Fruit fly (Drosophila melanogaster) whole organism, wandering third instar larva: ENCODE measurements around the gene Dhc36C.

ENCODE experiments used
- Abd-B ChIP-seq: fragments of >200 bp; optimal IDR thresholded peaks from 2 replicates; lab custom pipeline; 2017; ENCODE audit warnings: missing biosample characterization, missing genetic modification characterization
- CG32264 ChIP-seq: fragments of 200-800 bp; sonication (Bioruptor generic); optimal IDR thresholded peaks from 2 replicates; lab custom pipeline; 2016; ENCODE audit warnings: missing biosample characterization, missing genetic modification characterization
- CG9705 ChIP-seq: fragments of 200-800 bp; sonication (Bioruptor generic); optimal IDR thresholded peaks from 2 replicates; lab custom pipeline; 2018; ENCODE audit warnings: missing biosample characterization, mild to moderate bottlenecking, missing genetic modification characterization
- Dfd ChIP-seq: fragments of >200 bp; optimal IDR thresholded peaks from 2 replicates; lab custom pipeline; 2017; ENCODE audit warnings: missing biosample characterization, missing genetic modification characterization
- Dif ChIP-seq: fragments of 200-275, 200-300 bp; sonication (Bioruptor generic); optimal IDR thresholded peaks from 2 replicates; lab custom pipeline; 2018; ENCODE audit warnings: missing biosample characterization, missing genetic modification characterization; ENCODE audit not compliant: partially characterized antibody
- GATAd ChIP-seq: sonication (Bioruptor generic); optimal IDR thresholded peaks from 2 replicates; lab custom pipeline; 2016; ENCODE audit warnings: missing biosample characterization, missing genetic modification characterization
- HLH106 ChIP-seq: fragments of 200-800 bp; optimal IDR thresholded peaks from 3 replicates; lab custom pipeline; 2019; ENCODE audit warnings: missing biosample characterization, mild to moderate bottlenecking, missing genetic modification characterization, moderate library complexity
- Hnf4 ChIP-seq: fragments of 200-800 bp; sonication (Bioruptor generic); optimal IDR thresholded peaks from 2 replicates; lab custom pipeline; 2016; ENCODE audit warnings: missing biosample characterization, mild to moderate bottlenecking, missing genetic modification characterization
- Hr78 ChIP-seq: fragments of >200 bp; optimal IDR thresholded peaks from 2 replicates; lab custom pipeline; 2017; ENCODE audit warnings: missing biosample characterization, missing genetic modification characterization
- Jra ChIP-seq: sonication (Bioruptor generic); optimal IDR thresholded peaks from 2 replicates; lab custom pipeline; 2016; ENCODE audit warnings: missing biosample characterization, missing genetic modification characterization
- Mio ChIP-seq: sonication (Bioruptor generic); optimal IDR thresholded peaks from 2 replicates; lab custom pipeline; 2016; ENCODE audit warnings: missing biosample characterization, missing genetic modification characterization
- Myc ChIP-seq: fragments of >200 bp; optimal IDR thresholded peaks from 2 replicates; lab custom pipeline; 2017
- N ChIP-seq: fragments of >200 bp; optimal IDR thresholded peaks from 2 replicates; lab custom pipeline; 2018; ENCODE audit warnings: missing biosample characterization, missing external identifiers, missing genetic modification characterization
- OdsH ChIP-seq: fragments of 200-800 bp; sonication (Bioruptor generic); optimal IDR thresholded peaks from 2 replicates; lab custom pipeline; 2016; ENCODE audit warnings: missing biosample characterization, mild to moderate bottlenecking, missing genetic modification characterization
- Rel ChIP-seq, 2 experiments: fragments of 200-800 bp; sonication (Bioruptor generic) in 1 of 2; optimal IDR thresholded peaks; 2 replicates in 1 of 2; 3 replicates in 1 of 2; lab custom pipeline; 2016 to 2019; ENCODE audit warnings: mild to moderate bottlenecking in 2 of 2, missing biosample characterization in 2 of 2, missing genetic modification characterization in 2 of 2, moderate library complexity in 1 of 2
- Sp1 ChIP-seq: fragments of 200-800 bp; sonication (Bioruptor generic); optimal IDR thresholded peaks from 3 replicates; lab custom pipeline; 2019; ENCODE audit warnings: missing biosample characterization, mild to moderate bottlenecking, missing genetic modification characterization, moderate library complexity
- Vsx2 ChIP-seq: fragments of 200-300, 225-300 bp; sonication (Bioruptor generic); optimal IDR thresholded peaks from 2 replicates; lab custom pipeline; 2018; ENCODE audit warnings: missing biosample characterization, missing genetic modification characterization; ENCODE audit not compliant: partially characterized antibody
- br ChIP-seq: fragments of 200-800 bp; sonication (Bioruptor generic); optimal IDR thresholded peaks from 2 replicates; lab custom pipeline; 2016; ENCODE audit warnings: missing biosample characterization, missing genetic modification characterization
- brk ChIP-seq: fragments of 200-800 bp; sonication (Bioruptor generic); optimal IDR thresholded peaks from 2 replicates; lab custom pipeline; 2016; ENCODE audit warnings: missing biosample characterization, mild to moderate bottlenecking, missing genetic modification characterization
- dl ChIP-seq, 2 experiments: fragments of 175-275, 200-275 bp in 1 of 2; fragments of 200-275 bp in 1 of 2; sonication (Bioruptor generic); optimal IDR thresholded peaks; lab custom pipeline; 2018; ENCODE audit warnings: mild to moderate bottlenecking in 2 of 2, missing biosample characterization in 2 of 2, missing genetic modification characterization in 2 of 2, moderate library complexity in 2 of 2; ENCODE audit not compliant: partially characterized antibody in 2 of 2, insufficient read depth in 1 of 2
- ey ChIP-seq: fragments of 200-800 bp; sonication (Bioruptor generic); optimal IDR thresholded peaks from 2 replicates; lab custom pipeline; 2016; ENCODE audit warnings: missing biosample characterization, missing genetic modification characterization
- foxo ChIP-seq, 2 experiments: fragments of 200-800 bp; sonication (Bioruptor generic); optimal IDR thresholded peaks; 2 replicates in 1 of 2; 3 replicates in 1 of 2; lab custom pipeline; 2016 to 2017; ENCODE audit warnings: missing biosample characterization in 2 of 2, missing genetic modification characterization in 2 of 2
- h ChIP-seq: fragments of 200-800 bp; sonication (Bioruptor generic); optimal IDR thresholded peaks from 3 replicates; lab custom pipeline; 2016; ENCODE audit warnings: missing biosample characterization, mild to moderate bottlenecking, missing genetic modification characterization
- jim ChIP-seq: fragments of 175-275, 200-325 bp; sonication (Bioruptor generic); optimal IDR thresholded peaks from 2 replicates; lab custom pipeline; 2016; ENCODE audit warnings: missing biosample characterization, mild to moderate bottlenecking, missing genetic modification characterization
- lola ChIP-seq: fragments of >200 bp; optimal IDR thresholded peaks from 2 replicates; lab custom pipeline; 2017; ENCODE audit warnings: missing biosample characterization, missing genetic modification characterization
- rgr ChIP-seq: fragments of 200-800 bp; sonication (Bioruptor generic); optimal IDR thresholded peaks from 3 replicates; lab custom pipeline; 2016; ENCODE audit warnings: missing biosample characterization, mild to moderate bottlenecking, missing genetic modification characterization
- sage ChIP-seq: fragments of 200-800 bp; sonication (Bioruptor generic); optimal IDR thresholded peaks from 2 replicates; lab custom pipeline; 2016; ENCODE audit warnings: missing biosample characterization, mild to moderate bottlenecking, missing genetic modification characterization
- tai ChIP-seq: sonication (Bioruptor generic); optimal IDR thresholded peaks from 2 replicates; lab custom pipeline; 2016; ENCODE audit warnings: missing biosample characterization, missing genetic modification characterization
- usp ChIP-seq: fragments of >200 bp; optimal IDR thresholded peaks from 2 replicates; lab custom pipeline; 2017; ENCODE audit warnings: missing biosample characterization, missing genetic modification characterization
- woc ChIP-seq: sonication (Bioruptor generic); optimal IDR thresholded peaks from 2 replicates; lab custom pipeline; 2016; ENCODE audit warnings: missing biosample characterization, mild to moderate bottlenecking, missing genetic modification characterization

Dhc36C gene

DNA sequence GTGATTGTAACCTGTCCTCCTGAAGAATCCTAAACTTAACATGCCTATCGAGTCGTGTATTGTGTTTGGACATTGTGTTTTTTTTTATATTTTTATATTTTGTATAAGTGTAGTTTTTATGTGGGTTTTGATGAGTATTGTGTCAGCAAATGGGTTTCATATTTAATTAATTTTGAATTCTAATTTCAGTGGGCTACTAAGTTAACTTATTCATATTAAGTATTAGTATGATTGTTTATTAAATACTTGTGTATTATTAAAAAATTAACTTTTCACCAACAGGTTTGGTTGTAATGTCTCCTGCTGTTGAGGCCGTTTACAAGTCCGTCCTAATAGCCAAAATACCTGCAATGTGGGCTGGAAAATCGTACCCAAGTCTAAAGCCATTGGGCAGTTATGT, 23.2 kb downstream of the Dhc36C start, which contains the start of gene CG15143:
CG15143 (minus strand) TSS at position 101 of the 400 bp plus-strand sequence.
- TF ChIP-seq Dfd (no peak), foxo (GFP tag; optimal IDR thresholded peaks at IDR 0.05; lab: Kevin White, UChicago) (no peak), usp (GFP tag; lab: Kevin White, UChicago) (no peak), lola (no peak), woc (GFP tag; lab: Kevin White, UChicago) (no peak)

DNA sequence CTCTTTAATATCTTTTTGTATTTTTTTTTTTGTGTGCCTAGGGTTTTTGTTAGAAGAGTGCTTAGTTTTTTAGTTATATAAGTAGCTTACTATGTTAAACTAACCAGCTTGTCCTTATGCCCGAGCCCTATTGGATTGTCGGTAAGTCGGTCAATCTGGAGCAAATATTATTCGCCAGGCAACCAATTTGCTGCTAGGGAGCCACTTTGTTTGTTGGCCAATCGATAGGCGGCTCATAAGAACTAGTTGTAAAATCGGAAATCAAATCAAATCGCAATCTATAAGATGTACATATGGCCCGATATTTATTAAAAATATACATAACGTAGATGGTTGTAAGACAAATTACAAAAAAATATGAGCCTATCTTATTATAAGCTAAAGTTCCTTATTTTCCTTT, 27.8 kb downstream of the Dhc36C start, which contains the start of gene CG15144:
CG15144 (minus strand) TSS at position 101 of the 400 bp plus-strand sequence.
- TF ChIP-seq CG32264 (GFP tag; lab: Kevin White, UChicago) (no peak), N (GFP tag; lab: Kevin White, UChicago) (no peak), GATAd (GFP tag; lab: Kevin White, UChicago) (no peak), tai (GFP tag; lab: Kevin White, UChicago) (no peak)

DNA sequence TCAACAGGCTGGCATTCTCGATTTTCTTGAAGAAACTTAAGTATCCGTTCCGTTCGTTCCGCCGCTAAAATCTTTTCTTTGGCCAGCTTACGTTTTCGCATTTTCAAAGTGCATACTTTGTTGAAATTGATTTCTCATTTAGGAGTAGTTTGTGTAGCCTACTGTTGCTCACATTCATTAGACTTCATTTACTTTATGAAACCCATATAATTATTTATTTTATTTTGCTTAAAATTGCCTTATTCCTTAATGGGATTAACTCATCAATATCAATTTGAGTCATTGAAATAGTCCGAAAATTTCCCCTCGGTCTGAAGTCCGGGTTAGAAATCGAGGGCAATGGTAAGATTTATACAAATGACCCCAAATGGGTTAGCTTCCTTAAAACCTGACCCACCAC, 30.9 kb downstream of the Dhc36C start, which contains the start of gene CG15145:
CG15145 (minus strand) TSS at position 101 of the 400 bp plus-strand sequence.
- no peak for TF ChIP-seq Rel (GFP tag; optimal IDR thresholded peaks at IDR 0.05; lab: Kevin White, UChicago)
- TF ChIP-seq Rel (tag; optimal IDR thresholded peaks at IDR 0.05; lab: Kevin White, UChicago), result no peak
- TF ChIP-seq Vsx2 (GFP tag; lab: Kevin White, UChicago), result no peak
- no peak for TF ChIP-seq Myc (lab: Kevin White, UChicago)
- no peak for TF ChIP-seq sage (GFP tag; lab: Kevin White, UChicago)
- TF ChIP-seq HLH106 (tag; lab: Kevin White, UChicago), result no peak
- TF ChIP-seq Abd-B (GFP tag; lab: Kevin White, UChicago), result no peak
- TF ChIP-seq OdsH (GFP tag; lab: Kevin White, UChicago), result no peak
- TF ChIP-seq lola, result no peak
- no peak for TF ChIP-seq dl (GFP tag; optimal IDR thresholded peaks at IDR 0.05; lab: Kevin White, UChicago; ENCODE audit: insufficient read depth in 1 of 2, partially characterized antibody in 2 of 2)
- no peak for TF ChIP-seq br (GFP tag; lab: Kevin White, UChicago)
- TF ChIP-seq Mio (GFP tag; lab: Kevin White, UChicago), result no peak

DNA sequence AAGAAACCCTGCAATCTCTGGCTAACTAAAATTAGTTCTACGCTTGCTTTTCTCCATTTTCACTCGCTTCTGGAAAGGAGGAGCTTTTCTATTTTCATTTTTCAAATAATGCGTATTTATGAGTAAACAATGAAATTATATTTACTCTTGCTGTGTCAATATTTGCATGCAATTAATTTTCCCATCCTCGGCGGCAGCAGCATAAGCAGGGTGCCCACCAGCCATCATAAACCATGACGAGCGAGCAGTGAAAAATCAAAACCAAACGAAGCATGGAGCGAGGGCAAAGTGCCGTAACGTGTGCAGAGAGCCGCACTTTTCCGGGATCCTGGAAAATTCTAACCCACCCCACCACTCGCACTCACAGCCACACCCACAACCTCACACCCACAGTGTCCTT, 32.6 kb downstream of the Dhc36C start:
- TF ChIP-seq Dif (GFP tag; lab: Kevin White, UChicago) (no peak), Rel (GFP tag; optimal IDR thresholded peaks at IDR 0.05; lab: Kevin White, UChicago) (no peak), Rel (tag; optimal IDR thresholded peaks at IDR 0.05; lab: Kevin White, UChicago) (no peak), ey (GFP tag; lab: Kevin White, UChicago) (no peak), brk (GFP tag; lab: Kevin White, UChicago) (no peak), CG9705 (no peak), foxo (GFP tag; optimal IDR thresholded peaks at IDR 0.05; lab: Kevin White, UChicago) (no peak), sage (GFP tag; lab: Kevin White, UChicago) (no peak), Jra (GFP tag; lab: Kevin White, UChicago) (no peak)

DNA sequence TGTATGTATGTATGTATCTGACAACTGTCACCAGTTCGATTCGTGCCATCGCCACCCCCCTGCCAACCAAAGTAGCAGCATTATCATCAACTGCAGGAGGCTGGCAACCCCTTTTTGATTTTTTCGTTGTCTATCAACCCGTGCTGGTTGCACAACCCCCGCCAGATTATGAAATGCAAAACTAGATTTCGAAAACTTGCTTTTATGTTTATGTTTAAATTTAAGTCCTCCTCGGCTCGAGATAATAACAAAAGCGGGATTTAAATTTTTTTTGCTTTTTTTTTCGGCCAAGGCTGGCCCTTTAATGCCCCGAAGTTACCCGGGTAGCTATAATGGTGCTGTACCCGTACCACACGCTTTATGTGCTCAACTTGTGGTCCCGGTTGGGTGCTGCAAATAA, 39.9 kb downstream of the Dhc36C start:
- no peak for TF ChIP-seq N (GFP tag; lab: Kevin White, UChicago)
- TF ChIP-seq CG9705, result no peak
- TF ChIP-seq tai (GFP tag; lab: Kevin White, UChicago), result no peak
- no peak for TF ChIP-seq Hr78 (GFP tag; lab: Kevin White, UChicago)
- TF ChIP-seq ey (GFP tag; lab: Kevin White, UChicago), result no peak
- TF ChIP-seq Abd-B (GFP tag; lab: Kevin White, UChicago), result no peak
- no peak for TF ChIP-seq Hnf4
- no peak for TF ChIP-seq foxo (GFP tag; optimal IDR thresholded peaks at IDR 0.05; lab: Kevin White, UChicago)
- TF ChIP-seq h (GFP tag; lab: Kevin White, UChicago), result no peak
- TF ChIP-seq Sp1, result no peak
- TF ChIP-seq jim (GFP tag; lab: Kevin White, UChicago), result no peak
- TF ChIP-seq CG32264 (GFP tag; lab: Kevin White, UChicago), result no peak
- no peak for TF ChIP-seq woc (GFP tag; lab: Kevin White, UChicago)
- TF ChIP-seq Dif (GFP tag; lab: Kevin White, UChicago), result no peak
- TF ChIP-seq dl (GFP tag; optimal IDR thresholded peaks at IDR 0.05; lab: Kevin White, UChicago; ENCODE audit: insufficient read depth in 1 of 2, partially characterized antibody in 2 of 2), result no peak
- no peak for TF ChIP-seq sage (GFP tag; lab: Kevin White, UChicago)
- TF ChIP-seq rgr (GFP tag; lab: Kevin White, UChicago), result no peak
- TF ChIP-seq brk (GFP tag; lab: Kevin White, UChicago), result no peak
- TF ChIP-seq GATAd (GFP tag; lab: Kevin White, UChicago), result no peak
